Fruit fly (Drosophila melanogaster) whole organism, embryonic: ENCODE measurements around the gene cu.
A peak's percentile ranks its signal among the peaks of the same experiment; 100 is the strongest.

Experiments
- Ada2b ChIP-seq: fragments of 200-800 bp; sonication (Bioruptor generic); IDR thresholded peaks from 2 replicates; pipeline ENCODE4 v1.3.6; 2022; ENCODE audit warnings: missing biosample characterization, missing genetic modification characterization
- B-H2 ChIP-seq: fragments of 200-800 bp; sonication (Bioruptor generic); optimal IDR thresholded peaks from 2 replicates; lab custom pipeline; 2018; ENCODE audit warnings: missing biosample characterization, mild to moderate bottlenecking, missing genetic modification characterization
- Blimp-1 ChIP-seq: fragments of 200-800 bp; sonication (Bioruptor generic); optimal IDR thresholded peaks from 3 replicates; lab custom pipeline; 2018; ENCODE audit warnings: missing biosample characterization, missing genetic modification characterization, mild to moderate bottlenecking, moderate library complexity, missing genetic modification reagents
- CG10431 ChIP-seq: fragments of 200-800 bp; sonication (Bioruptor generic); optimal IDR thresholded peaks from 3 replicates; lab custom pipeline; 2018; ENCODE audit warnings: missing biosample characterization, mild to moderate bottlenecking, missing genetic modification characterization
- CG11093 ChIP-seq: fragments of 200-800 bp; sonication (Bioruptor generic); IDR thresholded peaks from 3 replicates; pipeline ENCODE4 v1.3.6; 2022; ENCODE audit warnings: missing biosample characterization, missing genetic modification characterization
- CG1233 ChIP-seq: fragments of 200-800 bp; sonication (Bioruptor generic); optimal IDR thresholded peaks from 4 replicates; lab custom pipeline; 2018; ENCODE audit warnings: missing biosample characterization, mild to moderate bottlenecking, missing genetic modification characterization
- CG12659 ChIP-seq: fragments of 200-800 bp; sonication (Bioruptor generic); optimal IDR thresholded peaks from 3 replicates; lab custom pipeline; 2017; ENCODE audit warnings: mild to moderate bottlenecking, missing biosample characterization, missing genetic modification reagents, missing genetic modification characterization
- CG13296 ChIP-seq: fragments of 200-800 bp; sonication (Bioruptor generic); optimal IDR thresholded peaks from 3 replicates; lab custom pipeline; 2018; ENCODE audit warnings: missing biosample characterization, mild to moderate bottlenecking, missing genetic modification characterization
- CG13894 ChIP-seq: fragments of 200-800 bp; sonication (Bioruptor generic); optimal IDR thresholded peaks from 3 replicates; lab custom pipeline; 2018; ENCODE audit warnings: missing biosample characterization, mild to moderate bottlenecking, missing genetic modification characterization, moderate library complexity
- CG14014 ChIP-seq: fragments of 200-800 bp; sonication (Bioruptor generic); IDR thresholded peaks from 2 replicates; pipeline ENCODE4 v1.3.6; 2022; ENCODE audit warnings: missing biosample characterization, missing genetic modification characterization
- CG14965 ChIP-seq: fragments of 200-800 bp; sonication (Bioruptor generic); optimal IDR thresholded peaks from 2 replicates; lab custom pipeline; 2016; ENCODE audit warnings: missing biosample characterization, missing genetic modification characterization, borderline replicate concordance
- CG17612 ChIP-seq: fragments of 200-800 bp; sonication (Bioruptor generic); IDR thresholded peaks from 2 replicates; pipeline ENCODE4 v1.3.6; 2022; ENCODE audit warnings: missing biosample characterization, missing genetic modification characterization
- CG18764 ChIP-seq: fragments of 200-800 bp; sonication (Bioruptor generic); optimal IDR thresholded peaks from 3 replicates; lab custom pipeline; 2016; ENCODE audit warnings: missing biosample characterization, missing genetic modification characterization
- CG6254 ChIP-seq: fragments of 200-800 bp; sonication (Bioruptor generic); optimal IDR thresholded peaks from 3 replicates; lab custom pipeline; 2017; ENCODE audit warnings: mild to moderate bottlenecking, missing biosample characterization, missing genetic modification reagents, missing genetic modification characterization
- CG6683 ChIP-seq: fragments of 200-800 bp; sonication (Bioruptor generic); optimal IDR thresholded peaks from 2 replicates; lab custom pipeline; 2017; ENCODE audit warnings: missing biosample characterization, mild to moderate bottlenecking, missing genetic modification characterization, missing genetic modification reagents
- CG6689 ChIP-seq: fragments of 200-800 bp; sonication (Bioruptor generic); IDR thresholded peaks from 2 replicates; pipeline ENCODE4 v1.3.6; 2022; ENCODE audit warnings: missing biosample characterization, missing genetic modification characterization
- CG6854 ChIP-seq: fragments of 200-800 bp; sonication (Bioruptor generic); optimal IDR thresholded peaks from 3 replicates; lab custom pipeline; 2017; ENCODE audit warnings: missing biosample characterization, mild to moderate bottlenecking, missing genetic modification characterization
- CG7556 ChIP-seq: fragments of 200-800 bp; sonication (Bioruptor generic); optimal IDR thresholded peaks from 2 replicates; lab custom pipeline; 2017; ENCODE audit warnings: missing biosample characterization, mild to moderate bottlenecking, missing genetic modification characterization
- CG8388 ChIP-seq: fragments of 200-800 bp; sonication (Bioruptor generic); optimal IDR thresholded peaks from 2 replicates; lab custom pipeline; 2019; ENCODE audit warnings: missing biosample characterization, mild to moderate bottlenecking, missing genetic modification characterization, moderate library complexity
- CG8478 ChIP-seq: fragments of >200 bp; optimal IDR thresholded peaks from 2 replicates; lab custom pipeline; 2018
- D19A ChIP-seq: fragments of 200-800 bp; optimal IDR thresholded peaks from 3 replicates; lab custom pipeline; 2019; ENCODE audit warnings: missing biosample characterization, mild to moderate bottlenecking, missing genetic modification characterization, moderate library complexity
- E2f2 ChIP-seq: fragments of 200-800 bp; sonication (Bioruptor generic); IDR thresholded peaks from 2 replicates; pipeline ENCODE4 v1.3.6; 2022; ENCODE audit warnings: missing biosample characterization, missing genetic modification characterization
- Elba2 ChIP-seq: fragments of 200-800 bp; sonication (Bioruptor generic); optimal IDR thresholded peaks from 3 replicates; lab custom pipeline; 2016; ENCODE audit warnings: missing biosample characterization, missing genetic modification characterization
- Hr3 ChIP-seq: fragments of 200-800 bp; sonication (Bioruptor generic); optimal IDR thresholded peaks from 3 replicates; lab custom pipeline; 2016; ENCODE audit warnings: missing biosample characterization, missing genetic modification characterization
- Hr78 ChIP-seq, 2 experiments: fragments of 200-800 bp in 1 of 2; fragments of >200 bp in 1 of 2; sonication (Bioruptor generic) in 1 of 2; optimal IDR thresholded peaks; 2 replicates each; lab custom pipeline; 2017 to 2019; ENCODE audit warnings: missing biosample characterization in 2 of 2, missing genetic modification characterization in 2 of 2, mild to moderate bottlenecking in 1 of 2, moderate library complexity in 1 of 2
- Mes4 ChIP-seq: fragments of 200-800 bp; sonication (Bioruptor generic); optimal IDR thresholded peaks from 2 replicates; lab custom pipeline; 2016; ENCODE audit warnings: missing biosample characterization, missing genetic modification characterization
- Opbp ChIP-seq: fragments of 200-800 bp; sonication (Bioruptor generic); IDR thresholded peaks from 3 replicates; pipeline ENCODE4 v1.3.6; 2022; ENCODE audit warnings: missing biosample characterization, missing genetic modification characterization; ENCODE audit not compliant: partially characterized antibody
- Ptx1 ChIP-seq: fragments of 200-800 bp; sonication (Bioruptor generic); IDR thresholded peaks from 2 replicates; pipeline ENCODE4 v1.3.6; 2022; ENCODE audit warnings: missing biosample characterization, missing genetic modification characterization
- Ravus ChIP-seq: fragments of 200-800 bp; sonication (Bioruptor generic); IDR thresholded peaks from 2 replicates; pipeline ENCODE4 v1.3.6; 2022; ENCODE audit warnings: missing biosample characterization, missing genetic modification characterization
- Spps ChIP-seq: fragments of 200-800 bp; sonication (Bioruptor generic); optimal IDR thresholded peaks from 2 replicates; lab custom pipeline; 2018; ENCODE audit warnings: missing biosample characterization, mild to moderate bottlenecking, missing genetic modification characterization
- Usf ChIP-seq: fragments of 200-800 bp; sonication (Bioruptor generic); optimal IDR thresholded peaks from 2 replicates; lab custom pipeline; 2017; ENCODE audit warnings: missing genotype, missing biosample characterization, missing genetic modification characterization
- Vsx1 ChIP-seq: fragments of 200-800 bp; sonication (Bioruptor generic); optimal IDR thresholded peaks from 2 replicates; lab custom pipeline; 2017; ENCODE audit warnings: missing biosample characterization, mild to moderate bottlenecking, missing genetic modification characterization, missing genetic modification reagents
- abd-A ChIP-seq: fragments of 200-800 bp; sonication (Bioruptor generic); optimal IDR thresholded peaks from 3 replicates; lab custom pipeline; 2019; ENCODE audit warnings: missing biosample characterization, mild to moderate bottlenecking, missing genetic modification characterization, moderate library complexity
- ash1 ChIP-seq: fragments of 200-800 bp; sonication (Bioruptor generic); optimal IDR thresholded peaks from 2 replicates; lab custom pipeline; 2018; ENCODE audit warnings: missing biosample characterization, mild to moderate bottlenecking, missing genetic modification characterization
- az2 ChIP-seq: fragments of 200-800 bp; sonication (Bioruptor generic); optimal IDR thresholded peaks from 3 replicates; lab custom pipeline; 2016; ENCODE audit warnings: missing biosample characterization, missing genetic modification characterization
- cg ChIP-seq: fragments of 200-800 bp; sonication (Bioruptor generic); optimal IDR thresholded peaks from 3 replicates; lab custom pipeline; 2019; ENCODE audit warnings: missing biosample characterization, mild to moderate bottlenecking, missing genetic modification characterization, moderate library complexity
- esg ChIP-seq: fragments of 200-800 bp; sonication (Bioruptor generic); conservative IDR thresholded peaks from 2 replicates; pipeline ENCODE4 v1.3.6; 2022; ENCODE audit warnings: missing biosample characterization, missing genetic modification characterization
- ftz-f1 ChIP-seq: fragments of 200-800 bp; sonication (Bioruptor generic); optimal IDR thresholded peaks from 2 replicates; lab custom pipeline; 2016; ENCODE audit warnings: missing biosample characterization, missing genetic modification characterization
- gsb-n ChIP-seq: fragments of 200-800 bp; sonication (Bioruptor generic); optimal IDR thresholded peaks from 3 replicates; lab custom pipeline; 2018; ENCODE audit warnings: missing biosample characterization, mild to moderate bottlenecking, missing genetic modification characterization
- ind ChIP-seq: fragments of 200-800 bp; sonication (Bioruptor generic); optimal IDR thresholded peaks from 3 replicates; lab custom pipeline; 2016; ENCODE audit warnings: missing biosample characterization, missing genetic modification characterization
- lab ChIP-seq: fragments of 200-800 bp; sonication (Bioruptor generic); optimal IDR thresholded peaks from 3 replicates; lab custom pipeline; 2017; ENCODE audit warnings: missing biosample characterization, missing genetic modification characterization, mild to moderate bottlenecking, moderate library complexity, missing genetic modification reagents
- lov ChIP-seq, 2 experiments: fragments of 200-800 bp in 1 of 2; fragments of >200 bp in 1 of 2; sonication (Bioruptor generic) in 1 of 2; IDR thresholded peaks in 1 of 2; optimal IDR thresholded peaks in 1 of 2; 2 replicates in 1 of 2; 3 replicates in 1 of 2; pipeline versions ENCODE4 v1.3.6 to Lab custom; 2017 to 2022; ENCODE audit warnings: missing biosample characterization in 1 of 2, missing genetic modification characterization in 1 of 2
- psq ChIP-seq: fragments of 200-800 bp; sonication (Bioruptor generic); optimal IDR thresholded peaks from 2 replicates; lab custom pipeline; 2017; ENCODE audit warnings: missing biosample characterization, missing genetic modification characterization
- repo ChIP-seq: fragments of 200-800 bp; sonication (Bioruptor generic); optimal IDR thresholded peaks from 2 replicates; lab custom pipeline; 2016; ENCODE audit warnings: missing biosample characterization, missing genetic modification characterization
- sc ChIP-seq, 3 experiments: fragments of >200 bp in 2 of 3; fragments of 200-800 bp in 1 of 3; sonication (Bioruptor generic) in 1 of 3; optimal IDR thresholded peaks; 2 replicates in 2 of 3; 3 replicates in 1 of 3; lab custom pipeline; 2017; ENCODE audit warnings: mild to moderate bottlenecking in 1 of 3, missing biosample characterization in 1 of 3, missing genetic modification characterization in 1 of 3, missing genetic modification reagents in 1 of 3
- scrt ChIP-seq: fragments of 200-800 bp; sonication (Bioruptor generic); optimal IDR thresholded peaks from 2 replicates; lab custom pipeline; 2018; ENCODE audit warnings: missing biosample characterization, mild to moderate bottlenecking, missing genetic modification characterization, moderate library complexity
- ttk ChIP-seq: fragments of 200-800 bp; sonication (Bioruptor generic); IDR thresholded peaks from 2 replicates; pipeline ENCODE4 v2.1.2; 2022; ENCODE audit warnings: missing biosample characterization, missing genetic modification characterization
- vnd ChIP-seq: fragments of 200-800 bp; sonication (Bioruptor generic); IDR thresholded peaks from 3 replicates; pipeline ENCODE4 v1.3.6; 2022; ENCODE audit warnings: missing biosample characterization, missing genetic modification characterization; ENCODE audit not compliant: partially characterized antibody
- wdn ChIP-seq: fragments of 200-800 bp; sonication (Bioruptor generic); IDR thresholded peaks from 2 replicates; pipeline ENCODE4 v1.3.6; 2022; ENCODE audit warnings: missing biosample characterization, missing genetic modification characterization

The cu gene

dm6 chr3R:11216156-11216630 lies 18.8 kb downstream of the cu start, which contains the start of the genes RpS25 and CG4820 (continued):
- TF ChIP-seq CG11093 (GFP tag; lab: Robert Waterston, UW) (0 out of 3 replicates have a peak, but pooled peaks have one; percentile 42), ash1 (GFP tag; lab: Kevin White, UChicago) (peak; percentile 93), Hr3 (GFP tag; lab: Kevin White, UChicago) (peak; percentile 71), az2 (GFP tag; lab: Kevin White, UChicago) (peak; percentile 70), CG14014 (GFP tag; lab: Robert Waterston, UW) (peak; percentile 79), CG1233 (GFP tag; lab: Kevin White, UChicago) (peak; percentile 94), CG8388 (GFP tag; lab: Kevin White, UChicago) (peak; percentile 82), E2f2 (GFP tag; lab: Robert Waterston, UW) (peak; percentile 80), Hr78 (GFP tag; optimal IDR thresholded peaks at IDR 0.05; lab: Kevin White, UChicago) (peak in 1 of 2 experiments; percentile 27), CG6689 (GFP tag; lab: Robert Waterston, UW) (peak; percentile 96), CG7556 (GFP tag; lab: Kevin White, UChicago) (peak; percentile 75), ftz-f1 (GFP tag; lab: Kevin White, UChicago) (peak; percentile 76), gsb-n (peak; percentile 87), lov (optimal IDR thresholded peaks at IDR 0.05; lab: Kevin White, UChicago) (no peak), lov (GFP tag; IDR thresholded peaks at IDR 0.05; lab: Robert Waterston, UW) (peak; percentile 89), Ada2b (GFP tag; lab: Robert Waterston, UW) (peak; percentile 66), Ravus (GFP tag; lab: Robert Waterston, UW) (peak; percentile 15), Blimp-1 (GFP tag; lab: Kevin White, UChicago) (peak; percentile 73), abd-A (no peak), esg (peak; percentile 29; the same call in 1 of the 2 replicates), cg (no peak), Usf (GFP tag; lab: Kevin White, UChicago) (peak; percentile 80), CG8478 (no peak), CG6854 (GFP tag; lab: Kevin White, UChicago) (peak; percentile 90), ttk (GFP tag; lab: Robert Waterston, UW) (peak; percentile 85), wdn (GFP tag; lab: Robert Waterston, UW) (peak; percentile 77), ind (peak; percentile 72), psq (GFP tag; lab: Kevin White, UChicago) (peak; percentile 75), D19A (tag; lab: Kevin White, UChicago) (peak; percentile 65), CG6254 (GFP tag; lab: Kevin White, UChicago) (peak; percentile 74), CG10431 (GFP tag; lab: Kevin White, UChicago) (peak; percentile 87), CG13296 (GFP tag; lab: Kevin White, UChicago) (peak; percentile 95), sc (optimal IDR thresholded peaks at IDR 0.05; lab: Kevin White, UChicago) (no peak), sc (GFP tag; optimal IDR thresholded peaks at IDR 0.05; lab: Kevin White, UChicago) (peak; percentile 86), repo (GFP tag; lab: Kevin White, UChicago) (peak; percentile 92), CG17612 (GFP tag; lab: Robert Waterston, UW) (peak; percentile 74), Opbp (GFP tag; lab: Robert Waterston, UW) (peak; percentile 76), lab (GFP tag; lab: Kevin White, UChicago) (peak; percentile 97), CG18764 (GFP tag; lab: Kevin White, UChicago) (peak; percentile 90), CG12659 (peak; percentile 98), Ptx1 (peak; percentile 79), Elba2 (peak; percentile 52), scrt (GFP tag; lab: Kevin White, UChicago) (peak; percentile 87), CG6683 (GFP tag; lab: Kevin White, UChicago) (peak; percentile 87), Vsx1 (GFP tag; lab: Kevin White, UChicago) (peak; percentile 90), Spps (tag; lab: Kevin White, UChicago) (peak; percentile 78), CG14965 (GFP tag; lab: Kevin White, UChicago) (peak; percentile 66), CG13894 (tag; lab: Kevin White, UChicago) (peak; percentile 83), vnd (GFP tag; lab: Robert Waterston, UW) (peak; percentile 82), B-H2 (GFP tag; lab: Kevin White, UChicago) (peak; percentile 94), Mes4 (peak; percentile 97)
